Worm (Caenorhabditis elegans): ENCODE measurements around the gene argn-1.

Gene argn-1

DNA sequence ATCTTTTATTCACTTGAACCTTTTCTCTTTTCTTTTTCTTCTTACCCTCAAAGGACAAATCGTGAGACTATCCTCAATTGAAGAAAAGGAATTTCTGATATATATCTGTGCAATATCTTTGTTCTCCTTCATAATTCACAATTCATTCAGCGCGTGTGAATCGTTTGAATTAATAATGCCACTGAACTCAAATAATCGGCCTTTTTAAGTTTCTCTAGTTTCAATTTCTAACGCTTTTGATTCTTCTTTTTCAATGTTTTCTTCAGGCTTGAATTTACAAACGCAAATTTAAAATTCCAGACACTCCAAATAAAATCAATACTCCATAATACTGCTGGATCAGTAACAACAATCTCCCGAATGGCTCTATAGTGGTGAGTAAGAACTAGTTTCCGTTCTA is 33.7 kb downstream of the argn-1 start, which contains the start of gene egl-13:
egl-13 (plus strand) TSS at position 301 of the 400 bp plus-strand sequence.
- TF ChIP-seq unc-39 (tag; optimal IDR thresholded peaks at IDR 0.05) (no peak), tbx-8 (GFP tag; optimal IDR thresholded peaks at IDR 0.05) (no peak), cnd-1 (tag; optimal IDR thresholded peaks at IDR 0.05) (no peak), zip-8 (tag; optimal IDR thresholded peaks at IDR 0.05) (no peak), nhr-237 (tag; optimal IDR thresholded peaks at IDR 0.05) (no peak), ceh-43 (GFP tag; optimal IDR thresholded peaks at IDR 0.05) (no peak), flh-1 (GFP tag; optimal IDR thresholded peaks at IDR 0.05) (no peak), lin-32 (GFP tag; optimal IDR thresholded peaks at IDR 0.05) (no peak), blmp-1 (tag; optimal IDR thresholded peaks at IDR 0.05) (no peak), unc-120 (tag; optimal IDR thresholded peaks at IDR 0.05; ENCODE audit: poor library complexity, severe bottlenecking) (no peak)

DNA sequence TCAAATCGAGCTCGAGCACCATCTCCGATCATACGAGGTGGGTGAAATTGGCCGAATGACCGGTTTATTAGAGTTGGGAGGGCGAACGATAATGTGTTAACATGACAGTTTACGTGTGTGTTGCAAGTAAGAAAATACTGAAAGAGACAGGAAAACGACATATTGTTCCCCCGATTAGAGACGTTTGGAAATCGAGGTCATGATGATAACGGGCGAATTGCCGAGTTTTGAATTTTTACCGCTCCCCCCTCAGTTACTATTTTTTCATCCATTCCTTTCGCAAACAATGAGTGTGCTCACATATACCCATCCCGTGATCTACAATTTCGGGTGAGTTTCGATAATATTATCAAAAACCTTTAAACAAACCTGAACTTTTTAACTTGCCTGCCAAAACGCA is 39.9 kb downstream of the argn-1 start:
- TF ChIP-seq unc-62 (GFP tag; optimal IDR thresholded peaks at IDR 0.05) (no peak), ceh-83 (GFP tag; optimal IDR thresholded peaks at IDR 0.05) (no peak), M03D4.4 (tag; optimal IDR thresholded peaks at IDR 0.05) (no peak), lsy-2 (tag; optimal IDR thresholded peaks at IDR 0.05) (no peak), ham-2 (GFP tag; optimal IDR thresholded peaks at IDR 0.05) (no peak), sem-2 (GFP tag; optimal IDR thresholded peaks at IDR 0.05) (no peak), bed-3 (GFP tag; optimal IDR thresholded peaks at IDR 0.05) (no peak), nhr-237 (tag; optimal IDR thresholded peaks at IDR 0.05) (no peak), flh-1 (GFP tag; optimal IDR thresholded peaks at IDR 0.05) (no peak), hlh-1 (tag; optimal IDR thresholded peaks at IDR 0.05) (no peak), mep-1 (tag; optimal IDR thresholded peaks at IDR 0.05) (no peak), mab-5 (tag; optimal IDR thresholded peaks at IDR 0.05) (no peak), cnd-1 (tag; optimal IDR thresholded peaks at IDR 0.05) (no peak), unc-39 (tag; optimal IDR thresholded peaks at IDR 0.05) (no peak)

- no peak for TF ChIP-seq ztf-11 (tag; optimal IDR thresholded peaks at IDR 0.05)
- no peak for TF ChIP-seq blmp-1 (tag; optimal IDR thresholded peaks at IDR 0.05)
- TF ChIP-seq ceh-43 (GFP tag; optimal IDR thresholded peaks at IDR 0.05), result no peak
- TF ChIP-seq cnd-1 (tag; optimal IDR thresholded peaks at IDR 0.05), result no peak
- no peak for TF ChIP-seq bed-3 (GFP tag; optimal IDR thresholded peaks at IDR 0.05)
- TF ChIP-seq nhr-28 (tag; optimal IDR thresholded peaks at IDR 0.05), result no peak
- no peak for TF ChIP-seq nhr-2 (tag; optimal IDR thresholded peaks at IDR 0.05)
- no peak for TF ChIP-seq M03D4.4 (tag; optimal IDR thresholded peaks at IDR 0.05)
- no peak for TF ChIP-seq lsy-2 (tag; optimal IDR thresholded peaks at IDR 0.05)
- TF ChIP-seq elt-3 (tag; optimal IDR thresholded peaks at IDR 0.05), result no peak
- TF ChIP-seq ces-1 (GFP tag; optimal IDR thresholded peaks at IDR 0.05), result no peak
- TF ChIP-seq nhr-76 (tag; optimal IDR thresholded peaks at IDR 0.05), result no peak
- TF ChIP-seq sptf-1 (tag; optimal IDR thresholded peaks at IDR 0.05), result no peak
- TF ChIP-seq pha-4 (tag; optimal IDR thresholded peaks at IDR 0.05), result no peak
- TF ChIP-seq nhr-12 (tag; optimal IDR thresholded peaks at IDR 0.05), result no peak
- TF ChIP-seq unc-39 (tag; optimal IDR thresholded peaks at IDR 0.05), result no peak
These were observed 41.0 kb downstream of the argn-1 start for ce11 chrX:5670829-5671228.

DNA sequence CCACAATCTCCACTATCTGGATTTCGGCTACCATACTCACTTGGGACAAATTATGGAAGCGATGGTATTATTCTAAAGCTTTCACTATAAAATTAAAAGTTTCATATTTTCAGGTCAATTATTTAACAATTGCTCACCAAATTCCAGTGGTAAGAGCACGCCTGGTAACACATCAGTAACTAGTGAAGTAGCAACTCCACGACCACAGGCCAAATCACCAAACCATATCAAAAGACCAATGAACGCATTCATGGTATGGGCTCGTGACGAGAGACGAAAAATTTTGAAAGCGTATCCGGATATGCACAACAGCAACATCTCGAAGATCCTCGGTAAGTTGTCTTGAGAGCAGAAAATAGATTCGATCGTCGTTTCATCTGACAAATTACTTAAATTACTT is 42.8 kb downstream of the argn-1 start:
- TF ChIP-seq mab-5 (tag; optimal IDR thresholded peaks at IDR 0.05), result no peak
- no peak for TF ChIP-seq lsy-2 (tag; optimal IDR thresholded peaks at IDR 0.05)
- no peak for TF ChIP-seq lin-13 (tag; optimal IDR thresholded peaks at IDR 0.05)
- no peak for TF ChIP-seq ham-2 (GFP tag; optimal IDR thresholded peaks at IDR 0.05)
- TF ChIP-seq hlh-1 (tag; optimal IDR thresholded peaks at IDR 0.05), result no peak
- no peak for TF ChIP-seq bed-3 (GFP tag; optimal IDR thresholded peaks at IDR 0.05)
- TF ChIP-seq tbx-8 (GFP tag; optimal IDR thresholded peaks at IDR 0.05), result no peak
- TF ChIP-seq ces-1 (GFP tag; optimal IDR thresholded peaks at IDR 0.05), result no peak
- TF ChIP-seq pha-4 (tag; optimal IDR thresholded peaks at IDR 0.05), result no peak
- TF ChIP-seq nhr-28 (tag; optimal IDR thresholded peaks at IDR 0.05), result no peak
- no peak for TF ChIP-seq elt-1 (tag; optimal IDR thresholded peaks at IDR 0.05; ENCODE audit: borderline replicate concordance, insufficient read depth)
- no peak for TF ChIP-seq blmp-1 (tag; optimal IDR thresholded peaks at IDR 0.05)
- no peak for TF ChIP-seq ztf-11 (tag; optimal IDR thresholded peaks at IDR 0.05)
- TF ChIP-seq unc-39 (tag; optimal IDR thresholded peaks at IDR 0.05), result no peak

DNA sequence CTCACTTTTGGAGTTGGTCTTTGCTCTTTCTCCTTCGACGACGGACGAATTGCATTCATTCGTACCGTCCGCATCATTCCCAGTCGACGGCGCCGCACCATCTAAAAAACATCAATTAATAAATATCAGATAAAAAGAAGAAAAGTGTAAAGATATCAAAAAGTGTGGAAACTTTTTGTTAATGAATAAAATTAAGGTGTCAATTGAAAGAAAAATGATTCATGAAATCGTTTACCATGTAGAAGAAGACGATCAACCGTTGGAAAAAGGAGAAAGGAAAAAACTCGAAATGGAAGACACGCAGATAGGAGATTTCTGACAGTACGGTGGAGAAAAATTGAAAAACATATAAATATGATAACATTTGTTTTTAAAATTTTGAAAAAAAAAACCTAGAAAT is 50.3 kb downstream of the argn-1 start, which contains the start of gene set-19:
set-19 (minus strand) TSS at position 101 of the 400 bp plus-strand sequence.
- TF ChIP-seq cnd-1 (tag; optimal IDR thresholded peaks at IDR 0.05) (no peak), ceh-43 (GFP tag; optimal IDR thresholded peaks at IDR 0.05) (no peak), ces-1 (GFP tag; optimal IDR thresholded peaks at IDR 0.05) (no peak), bed-3 (GFP tag; optimal IDR thresholded peaks at IDR 0.05) (no peak), hlh-1 (tag; optimal IDR thresholded peaks at IDR 0.05) (no peak), unc-39 (tag; optimal IDR thresholded peaks at IDR 0.05) (no peak), nhr-12 (tag; optimal IDR thresholded peaks at IDR 0.05) (no peak), nhr-2 (tag; optimal IDR thresholded peaks at IDR 0.05) (no peak), nhr-237 (tag; optimal IDR thresholded peaks at IDR 0.05) (no peak), ham-2 (GFP tag; optimal IDR thresholded peaks at IDR 0.05) (no peak), lin-32 (GFP tag; optimal IDR thresholded peaks at IDR 0.05) (no peak), zip-8 (tag; optimal IDR thresholded peaks at IDR 0.05) (no peak)

Data from whole organism, mixed stage, embryonic.